Fruit fly (Drosophila melanogaster) whole organism, adult: ENCODE results near the gene CG42238.

ENCODE experiments used
- CG11617 ChIP-seq: fragments of 200-800 bp; sonication (Bioruptor generic); optimal IDR thresholded peaks from 2 replicates; lab custom pipeline; 2017; ENCODE audit warnings: mild to moderate bottlenecking, missing biosample characterization, missing genetic modification reagents, missing genetic modification characterization
- CG7045 ChIP-seq: fragments of 200-800 bp; sonication (Bioruptor generic); optimal IDR thresholded peaks from 2 replicates; lab custom pipeline; 2017; ENCODE audit warnings: missing biosample characterization, mild to moderate bottlenecking, missing genetic modification characterization
- Hr96 ChIP-seq: fragments of 200-800 bp; sonication (Bioruptor generic); optimal IDR thresholded peaks from 2 replicates; lab custom pipeline; 2016; ENCODE audit warnings: missing biosample characterization, missing genetic modification characterization
- Mnt ChIP-seq: fragments of 200-800 bp; sonication (Bioruptor generic); optimal IDR thresholded peaks from 2 replicates; lab custom pipeline; 2016; ENCODE audit warnings: missing biosample characterization, mild to moderate bottlenecking, missing genetic modification characterization
- bab1 ChIP-seq: fragments of 200-800 bp; sonication (Bioruptor generic); optimal IDR thresholded peaks from 3 replicates; lab custom pipeline; 2019; ENCODE audit warnings: missing biosample characterization, mild to moderate bottlenecking, missing genetic modification characterization, moderate library complexity
- ovo ChIP-seq: fragments of 200-800 bp; sonication (Bioruptor generic); optimal IDR thresholded peaks from 2 replicates; lab custom pipeline; 2016; ENCODE audit warnings: missing biosample characterization, missing genetic modification characterization
- tj ChIP-seq: fragments of 200-800 bp; sonication (Bioruptor generic); optimal IDR thresholded peaks from 3 replicates; lab custom pipeline; 2017; ENCODE audit warnings: missing biosample characterization, mild to moderate bottlenecking, missing genetic modification characterization, moderate library complexity

dm6 chr2L:21052783-21053463 is 959 bp upstream of the CG42238 start, which contains the start of gene Itgbn:
- TF ChIP-seq Mnt (GFP tag; lab: Kevin White, UChicago) (peak; percentile 48), Hr96 (GFP tag; lab: Kevin White, UChicago) (no peak), ovo (GFP tag; lab: Kevin White, UChicago) (no peak), CG7045 (no peak), tj (no peak), bab1 (GFP tag; lab: Kevin White, UChicago) (no peak), CG11617 (GFP tag; lab: Kevin White, UChicago) (no peak)
